Fruit fly (Drosophila melanogaster) S2 (cell line): Measurements from ENCODE around the gene Pfrx.

ENCODE experiments used
- CG8478 ChIP-seq: fragments of >200 bp; optimal IDR thresholded peaks from 2 replicates; lab custom pipeline; 2018
- CTCF ChIP-seq, 2 experiments: fragments of >200 bp; optimal IDR thresholded peaks; 2 replicates each; lab custom pipeline; 2018

Gene Pfrx

DNA sequence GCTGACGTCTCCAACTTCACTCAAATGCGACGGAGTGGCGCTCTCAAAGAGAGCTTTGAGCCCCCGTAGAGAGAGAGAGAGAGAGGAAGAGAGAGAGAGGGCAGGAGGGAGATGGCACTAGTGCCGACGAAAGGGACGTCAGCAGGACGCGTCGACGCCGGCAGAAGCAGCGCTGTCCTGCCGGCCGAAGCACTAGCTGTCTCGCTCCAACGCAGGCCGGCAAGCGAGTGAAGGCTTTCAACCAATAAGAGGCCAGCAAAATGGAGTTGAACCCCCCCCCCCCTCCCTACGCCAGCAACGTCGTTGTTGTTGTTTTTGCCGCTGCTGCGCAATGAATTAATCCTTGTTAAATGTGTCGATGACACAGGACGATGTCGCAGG lies 51.3 kb downstream of the Pfrx start:
- TF ChIP-seq CG8478 (lab: Kevin White, UChicago) (no peak), CTCF (optimal IDR thresholded peaks at IDR 0.05; lab: Kevin White, UChicago) (peak in 1 of 2 experiments; percentile 49)

DNA sequence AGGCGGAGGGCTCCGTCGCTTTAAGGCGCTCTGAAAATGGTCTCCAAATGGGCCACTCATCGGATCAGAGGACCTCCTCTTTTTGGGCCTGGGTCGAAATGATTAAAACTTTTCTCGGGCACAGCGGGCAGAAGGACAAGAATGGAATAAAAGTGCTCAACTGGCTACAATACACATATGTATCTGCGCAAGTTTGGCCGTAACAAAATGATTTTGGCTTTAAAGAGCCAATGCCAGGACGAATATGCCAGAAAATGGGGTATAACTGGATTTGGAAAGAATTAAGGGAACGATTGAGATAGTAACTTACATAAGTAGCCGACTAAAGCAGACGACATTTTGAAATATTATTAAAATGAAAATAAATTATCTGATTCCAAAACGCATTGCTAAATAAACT lies 52.1 kb downstream of the Pfrx start, which contains the start of gene CG32532:
TSS of gene CG32532 (minus strand) at position 101 of the 400 bp plus-strand sequence.
- TF ChIP-seq CTCF (optimal IDR thresholded peaks at IDR 0.05; lab: Kevin White, UChicago): no peak

DNA sequence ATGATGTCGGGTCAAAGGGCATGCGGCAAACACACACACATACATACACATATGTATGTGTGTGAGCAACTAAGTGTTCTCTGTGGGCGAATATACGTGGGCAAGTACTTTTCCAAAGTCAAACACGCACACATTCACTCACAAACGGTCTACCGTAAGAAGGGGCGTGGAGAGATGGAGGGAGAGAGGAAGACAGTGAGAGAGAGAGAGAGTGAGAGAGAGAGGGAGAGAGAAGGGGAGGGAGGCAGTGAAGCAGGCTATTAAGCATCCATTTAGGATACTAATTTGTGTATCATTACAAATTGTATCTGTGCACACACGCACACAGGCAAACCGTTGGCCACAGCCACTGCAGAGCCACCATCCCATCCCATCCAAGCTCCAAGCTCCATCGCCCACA lies 53.1 kb downstream of the Pfrx start:
- TF ChIP-seq CTCF (optimal IDR thresholded peaks at IDR 0.05; lab: Kevin White, UChicago) (no peak), CG8478 (lab: Kevin White, UChicago) (no peak)

DNA sequence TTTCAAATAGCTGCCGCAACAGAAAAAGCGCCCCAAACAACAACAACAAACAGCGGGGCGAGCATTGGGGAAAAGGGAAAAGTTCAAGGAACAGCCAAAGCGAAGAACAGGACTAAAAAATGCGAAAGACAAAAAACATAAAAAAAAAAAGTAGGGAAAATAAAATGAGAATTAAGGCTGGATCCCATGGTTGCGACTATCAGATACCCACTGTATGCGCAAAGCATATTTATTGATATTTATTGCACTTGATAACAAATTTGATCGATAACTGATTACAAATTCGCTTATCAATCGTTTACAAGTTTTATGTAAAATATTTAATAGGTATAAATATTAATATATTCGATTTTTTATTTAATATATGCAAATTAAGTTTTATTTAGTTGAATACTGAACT lies 54.3 kb downstream of the Pfrx start:
- TF ChIP-seq CTCF (optimal IDR thresholded peaks at IDR 0.05; lab: Kevin White, UChicago) (no peak), CG8478 (lab: Kevin White, UChicago) (no peak)
